Worm (Caenorhabditis elegans) whole organism, L4 larva: ENCODE measurements around the gene C28C12.12.
A peak's percentile ranks its signal among the peaks of the same experiment; 100 is the strongest.

Experiments
- F10B5.3 ChIP-seq: sonication (generic microtip); optimal IDR thresholded peaks from 2 replicates; lab custom pipeline; 2016; ENCODE audit warnings: mild to moderate bottlenecking, missing genetic modification characterization, missing compliant biosample characterization
- F26F4.8 ChIP-seq: fragments of 200-800 bp; sonication (Bioruptor generic); conservative IDR thresholded peaks from 2 replicates; pipeline ENCODE4 v1.3.6; 2022; ENCODE audit warnings: missing genetic modification characterization, missing compliant biosample characterization
- F44E2.7 ChIP-seq: fragments of 200-800 bp; sonication (Bioruptor generic); IDR thresholded peaks from 2 replicates; pipeline ENCODE4 v2.1.2; 2022; ENCODE audit warnings: missing genetic modification characterization, missing compliant biosample characterization
- T26A8.4 ChIP-seq: fragments of 200-800 bp; sonication (Bioruptor generic); IDR thresholded peaks from 2 replicates; pipeline ENCODE4 v1.3.6; 2022; ENCODE audit warnings: missing genetic modification characterization, missing compliant biosample characterization
- Y5F2A.4 ChIP-seq: fragments of 200-800 bp; sonication (Bioruptor generic); optimal IDR thresholded peaks from 2 replicates; lab custom pipeline; 2018; ENCODE audit warnings: mild to moderate bottlenecking, missing genetic modification characterization, missing compliant biosample characterization
- Y75B8A.6 ChIP-seq: fragments of 200-800 bp; sonication (Bioruptor generic); IDR thresholded peaks from 2 replicates; pipeline ENCODE4 v1.3.6; 2022; ENCODE audit warnings: missing genetic modification reagents, missing genetic modification characterization, missing compliant biosample characterization
- ZK546.5 ChIP-seq, 2 experiments: sonication (generic microtip); optimal IDR thresholded peaks; 2 replicates each; lab custom pipeline; 2017; ENCODE audit warnings: missing biosample characterization in 2 of 2, missing genetic modification characterization in 2 of 2
- aha-1 ChIP-seq: fragments of 150-350 bp; peaks from one replicate; lab custom pipeline; 2014; ENCODE audit warnings: missing biosample characterization, missing genetic modification characterization
- ama-1 ChIP-seq: fragments of 150-350 bp; optimal IDR thresholded peaks from 2 replicates; lab custom pipeline; 2014; ENCODE audit warnings: inconsistent platforms, mixed read lengths
- arid-1 ChIP-seq: fragments of 200-800 bp; sonication (Bioruptor generic); conservative IDR thresholded peaks from 2 replicates; pipeline ENCODE4 v1.3.6; 2022; ENCODE audit warnings: missing genetic modification reagents, missing genetic modification characterization, missing compliant biosample characterization
- attf-4 ChIP-seq: sonication (generic microtip); optimal IDR thresholded peaks from 3 replicates; lab custom pipeline; 2017; ENCODE audit warnings: missing biosample characterization, missing genetic modification characterization
- ceh-44 ChIP-seq: fragments of 200-800 bp; sonication (Bioruptor generic); IDR thresholded peaks from 2 replicates; pipeline ENCODE4 v1.3.6; 2022; ENCODE audit warnings: missing genetic modification reagents, missing genetic modification characterization, missing compliant biosample characterization
- ceh-62 ChIP-seq: sonication (generic microtip); optimal IDR thresholded peaks from 2 replicates; lab custom pipeline; 2017; ENCODE audit warnings: missing biosample characterization, missing genetic modification characterization
- ceh-82 ChIP-seq: sonication (generic microtip); optimal IDR thresholded peaks from 2 replicates; lab custom pipeline; 2017; ENCODE audit warnings: missing biosample characterization, missing genetic modification characterization
- ctbp-1 ChIP-seq: fragments of 200-800 bp; sonication (Bioruptor generic); IDR thresholded peaks from 2 replicates; pipeline ENCODE4 v1.3.6; 2022; ENCODE audit warnings: missing genetic modification reagents, missing genetic modification characterization, missing compliant biosample characterization
- daf-12 ChIP-seq: fragments of 150-350 bp; optimal IDR thresholded peaks from 2 replicates; lab custom pipeline; 2014; ENCODE audit warnings: missing biosample characterization, missing genetic modification reagents, missing genetic modification characterization
- daf-16 ChIP-seq, 3 experiments: sonication (generic microtip); optimal IDR thresholded peaks; 2 replicates each; lab custom pipeline; 2016 to 2017; ENCODE audit warnings: missing genetic modification characterization in 3 of 3, missing genetic modification reagents in 3 of 3, mild to moderate bottlenecking in 2 of 3, missing compliant biosample characterization in 2 of 3, missing biosample characterization in 1 of 3, moderate library complexity in 1 of 3
- daf-8 ChIP-seq: fragments of 200-800 bp; sonication (Bioruptor generic); IDR thresholded peaks from 2 replicates; pipeline ENCODE4 v1.3.6; 2022; ENCODE audit warnings: missing genetic modification characterization, missing compliant biosample characterization
- dmd-8 ChIP-seq: fragments of 200-800 bp; sonication (Bioruptor generic); IDR thresholded peaks from 2 replicates; pipeline ENCODE4 v1.3.6; 2022; ENCODE audit warnings: missing genetic modification characterization, missing compliant biosample characterization
- dpl-1 ChIP-seq: fragments of 150-350 bp; optimal IDR thresholded peaks from 2 replicates; lab custom pipeline; 2014; ENCODE audit warnings: missing biosample characterization, missing genetic modification reagents, missing genetic modification characterization
- duxl-1 ChIP-seq: sonication (generic microtip); optimal IDR thresholded peaks from 2 replicates; lab custom pipeline; 2016; ENCODE audit warnings: mild to moderate bottlenecking, missing genetic modification characterization, moderate library complexity, missing compliant biosample characterization; ENCODE audit not compliant: poor library complexity
- dve-1 ChIP-seq: sonication (generic microtip); optimal IDR thresholded peaks from 2 replicates; lab custom pipeline; 2017; ENCODE audit warnings: antibody characterized with exemption, mild to moderate bottlenecking, missing genetic modification characterization, missing compliant biosample characterization; ENCODE audit not compliant: insufficient read depth
- egl-43 ChIP-seq: fragments of 200-800 bp; sonication (Bioruptor generic); IDR thresholded peaks from 2 replicates; pipeline ENCODE4 v1.3.6; 2022; ENCODE audit warnings: missing genetic modification reagents, missing genetic modification characterization, missing compliant biosample characterization
- fos-1 ChIP-seq: fragments of 150-350 bp; optimal IDR thresholded peaks from 2 replicates; lab custom pipeline; 2014; ENCODE audit warnings: missing biosample characterization, missing genetic modification characterization
- hif-1 ChIP-seq, 2 experiments: sonication (generic microtip); optimal IDR thresholded peaks; 2 replicates each; lab custom pipeline; 2016 to 2017; ENCODE audit warnings: missing compliant biosample characterization in 2 of 2, missing genetic modification characterization in 2 of 2, missing genetic modification reagents in 2 of 2, missing genotype in 2 of 2, mild to moderate bottlenecking in 1 of 2
- jun-1 ChIP-seq: fragments of 150-350 bp; optimal IDR thresholded peaks from 2 replicates; lab custom pipeline; 2014; ENCODE audit warnings: missing biosample characterization, missing genetic modification reagents, missing genetic modification characterization
- lin-1 ChIP-seq: fragments of 200-800 bp; sonication (Bioruptor generic); IDR thresholded peaks from 2 replicates; pipeline ENCODE4 v1.3.6; 2022; ENCODE audit warnings: missing genetic modification reagents, missing genetic modification characterization, missing compliant biosample characterization
- lin-13 ChIP-seq: fragments of 150-350 bp; optimal IDR thresholded peaks from 2 replicates; lab custom pipeline; 2014; ENCODE audit warnings: missing biosample characterization, missing genetic modification reagents, missing genetic modification characterization
- lin-15B ChIP-seq: fragments of 150-350 bp; sonication (generic microtip); optimal IDR thresholded peaks from 3 replicates; lab custom pipeline; 2014; ENCODE audit warnings: missing biosample characterization, missing genetic modification characterization
- lin-38 ChIP-seq: fragments of 200-800 bp; sonication (Bioruptor generic); IDR thresholded peaks from 2 replicates; pipeline ENCODE4 v1.3.6; 2022; ENCODE audit warnings: missing genetic modification reagents, missing genetic modification characterization, missing compliant biosample characterization
- lin-39 ChIP-seq: fragments of 150-350 bp; optimal IDR thresholded peaks from 2 replicates; lab custom pipeline; 2014; ENCODE audit warnings: missing biosample characterization, missing genetic modification reagents, missing genetic modification characterization
- madf-5 ChIP-seq, 2 experiments: fragments of 200-800 bp; sonication (Bioruptor generic); IDR thresholded peaks; 2 replicates each; pipeline ENCODE4 v1.3.6; 2022; ENCODE audit warnings: missing compliant biosample characterization in 2 of 2, missing genetic modification characterization in 2 of 2
- mdl-1 ChIP-seq, 2 experiments: fragments of 150-350 bp in 1 of 2; sonication (generic microtip) in 1 of 2; optimal IDR thresholded peaks; 2 replicates each; lab custom pipeline; 2014 to 2017; ENCODE audit warnings: missing biosample characterization in 2 of 2, missing genetic modification characterization in 2 of 2
- mdt-29 ChIP-seq: fragments of 200-800 bp; sonication (Bioruptor generic); IDR thresholded peaks from 2 replicates; pipeline ENCODE4 v1.3.6; 2022; ENCODE audit warnings: missing genetic modification reagents, missing genetic modification characterization, missing compliant biosample characterization
- mep-1 ChIP-seq: fragments of 150-350 bp; sonication (generic microtip); optimal IDR thresholded peaks from 3 replicates; lab custom pipeline; 2014; ENCODE audit warnings: missing biosample characterization, missing genetic modification characterization
- nhr-25 ChIP-seq: sonication (generic microtip); optimal IDR thresholded peaks from 2 replicates; lab custom pipeline; 2017; ENCODE audit warnings: missing genetic modification characterization, mild to moderate bottlenecking, missing compliant biosample characterization, antibody characterized with exemption, moderate library complexity, borderline replicate concordance; ENCODE audit not compliant: insufficient read depth
- nhr-41 ChIP-seq: fragments of 200-800 bp; sonication (Bioruptor generic); IDR thresholded peaks from 2 replicates; pipeline ENCODE4 v1.3.6; 2022; ENCODE audit warnings: missing genetic modification reagents, missing genetic modification characterization, missing compliant biosample characterization
- nhr-42 ChIP-seq: fragments of 200-800 bp; sonication (Bioruptor generic); IDR thresholded peaks from 2 replicates; pipeline ENCODE4 v1.3.6; 2022; ENCODE audit warnings: missing genetic modification characterization, missing compliant biosample characterization
- rbr-2 ChIP-seq: sonication (generic microtip); optimal IDR thresholded peaks from 2 replicates; lab custom pipeline; 2016; ENCODE audit warnings: missing genotype, missing genetic modification characterization, missing compliant biosample characterization
- saeg-2 ChIP-seq: fragments of 200-800 bp; sonication (Bioruptor generic); IDR thresholded peaks from 2 replicates; pipeline ENCODE4 v1.3.6; 2022; ENCODE audit warnings: missing genetic modification reagents, missing genetic modification characterization, missing compliant biosample characterization
- skn-1 ChIP-seq: fragments of 150-350 bp; optimal IDR thresholded peaks from 2 replicates; lab custom pipeline; 2014; ENCODE audit warnings: missing biosample characterization, missing genetic modification characterization
- snpc-1.2 ChIP-seq: fragments of 200-800 bp; sonication (Bioruptor generic); IDR thresholded peaks from 2 replicates; pipeline ENCODE4 v1.3.6; 2022; ENCODE audit warnings: missing genetic modification reagents, missing genetic modification characterization, missing compliant biosample characterization
- tag-97 ChIP-seq: fragments of 200-800 bp; sonication (Bioruptor generic); IDR thresholded peaks from 2 replicates; pipeline ENCODE4 v1.3.6; 2022; ENCODE audit warnings: missing genetic modification characterization, missing compliant biosample characterization
- tra-1 ChIP-seq: fragments of 200-800 bp; sonication (Bioruptor generic); IDR thresholded peaks from 2 replicates; pipeline ENCODE4 v1.3.6; 2022; ENCODE audit warnings: missing genetic modification reagents, missing genetic modification characterization, missing compliant biosample characterization
- unc-62 ChIP-seq, 3 experiments: fragments of 150-350 bp in 1 of 3; sonication (generic microtip); optimal IDR thresholded peaks in 2 of 3; peaks in 1 of 3; 1 replicate in 1 of 3; 2 replicates in 2 of 3; lab custom pipeline; 2014 to 2017; ENCODE audit warnings: missing biosample characterization in 3 of 3, missing genetic modification characterization in 3 of 3, missing genetic modification reagents in 3 of 3, missing genotype in 1 of 3
- vab-7 ChIP-seq: fragments of 200-800 bp; sonication (Bioruptor generic); IDR thresholded peaks from 2 replicates; pipeline ENCODE4 v1.3.6; 2022; ENCODE audit warnings: missing genetic modification reagents, missing genetic modification characterization, missing compliant biosample characterization
- zag-1 ChIP-seq: fragments of 150-350 bp; optimal IDR thresholded peaks from 2 replicates; lab custom pipeline; 2014; ENCODE audit warnings: missing biosample characterization, missing genetic modification characterization
- zfp-2 ChIP-seq: sonication (generic microtip); optimal IDR thresholded peaks from 2 replicates; lab custom pipeline; 2016; ENCODE audit warnings: mild to moderate bottlenecking, missing genetic modification characterization, missing compliant biosample characterization
- ztf-7 ChIP-seq: fragments of 150-350 bp; optimal IDR thresholded peaks from 2 replicates; lab custom pipeline; 2014; ENCODE audit warnings: missing biosample characterization, missing genetic modification characterization

Gene C28C12.12

DNA sequence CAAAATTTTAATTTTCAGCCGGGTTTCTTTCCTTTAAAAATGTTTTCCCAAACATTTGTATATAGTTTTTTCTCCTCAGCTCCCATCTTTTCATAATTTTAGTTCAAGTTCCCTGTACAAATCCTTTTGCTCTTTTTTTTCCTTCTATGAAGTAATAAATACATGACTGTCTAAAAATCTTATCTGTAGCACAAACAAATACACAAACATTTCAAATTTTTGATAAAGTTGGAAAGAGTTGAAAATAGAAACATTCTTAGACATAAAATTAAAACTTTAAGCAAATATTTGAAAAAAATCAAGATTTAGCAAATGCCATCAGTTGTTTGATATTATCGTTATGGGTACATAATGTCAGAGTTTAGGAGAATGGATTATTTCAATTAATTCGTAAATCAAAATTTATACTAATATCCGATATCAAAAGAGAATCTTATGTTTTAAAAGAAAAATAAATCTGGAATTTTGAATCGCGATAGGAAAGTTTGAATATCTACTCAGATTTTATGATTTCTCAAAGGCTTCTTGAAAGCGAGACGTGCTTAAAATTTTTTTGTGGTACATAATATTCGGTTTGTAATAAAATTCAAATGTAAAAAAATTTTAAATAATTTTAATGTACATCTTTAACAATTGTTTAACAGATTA is 42.0 kb upstream of the C28C12.12 start (continued):
- TF ChIP-seq daf-8 (GFP tag; lab: Robert Waterston, UW) = no peak
- no peak for TF ChIP-seq tag-97
- TF ChIP-seq lin-38 (GFP tag; lab: Robert Waterston, UW) = no peak
- no peak for TF ChIP-seq nhr-41 (GFP tag; lab: Robert Waterston, UW)
- TF ChIP-seq unc-62 (GFP tag; optimal IDR thresholded peaks at IDR 0.05 in 1 of 2; lab: Kevin White, UChicago) = no peak
- TF ChIP-seq unc-62 (tag; optimal IDR thresholded peaks at IDR 0.05; lab: Kevin White, UChicago) = no peak
- TF ChIP-seq dpl-1 = no peak
- peak; percentile 9; the same call in 1 of the 2 replicates for TF ChIP-seq tra-1 (GFP tag; lab: Robert Waterston, UW)
- no peak for TF ChIP-seq rbr-2 (tag; lab: Kevin White, UChicago)
- TF ChIP-seq jun-1 = no peak
- TF ChIP-seq zfp-2 (tag; lab: Kevin White, UChicago) = no peak
- no peak for TF ChIP-seq ZK546.5 (tag; optimal IDR thresholded peaks at IDR 0.05; lab: Kevin White, UChicago)
- TF ChIP-seq hif-1 (tag; optimal IDR thresholded peaks at IDR 0.05; lab: Kevin White, UChicago) = no peak
- TF ChIP-seq nhr-25 (tag; lab: Kevin White, UChicago) = no peak
- TF ChIP-seq aha-1 (tag; lab: Kevin White, UChicago) = peak; percentile 89
- no peak for TF ChIP-seq zag-1 (tag; lab: Kevin White, UChicago)
- TF ChIP-seq vab-7 (GFP tag; lab: Robert Waterston, UW) = no peak
- no peak for TF ChIP-seq lin-39 (tag; lab: Kevin White, UChicago)
- TF ChIP-seq mdl-1 (tag; optimal IDR thresholded peaks at IDR 0.05; lab: Kevin White, UChicago) = no peak
- no peak for TF ChIP-seq dmd-8 (GFP tag; lab: Robert Waterston, UW)
- TF ChIP-seq arid-1 (GFP tag; lab: Robert Waterston, UW) = no peak; the same call in 1 of the 2 replicates
- peak in 1 of 2 experiments; percentile 38 for TF ChIP-seq daf-16 (GFP tag; optimal IDR thresholded peaks at IDR 0.05; lab: Kevin White, UChicago)
- TF ChIP-seq daf-16 (tag; optimal IDR thresholded peaks at IDR 0.05; lab: Kevin White, UChicago) = peak; percentile 50
- 0 out of 2 replicates have a peak, but pooled peaks have one; percentile 5 for TF ChIP-seq Y75B8A.6
- TF ChIP-seq F10B5.3 = no peak
- TF ChIP-seq ceh-82 (tag; lab: Kevin White, UChicago) = no peak
- TF ChIP-seq skn-1 (tag; lab: Kevin White, UChicago) = no peak
- TF ChIP-seq ama-1 (lab: Kevin White, UChicago) = no peak
- TF ChIP-seq mep-1 (tag; lab: Kevin White, UChicago) = peak; percentile 61
- TF ChIP-seq F26F4.8 (GFP tag; lab: Robert Waterston, UW) = no peak
- no peak for TF ChIP-seq egl-43
- TF ChIP-seq fos-1 = peak; percentile 6
- no peak for TF ChIP-seq snpc-1.2 (GFP tag; lab: Robert Waterston, UW)
- no peak for TF ChIP-seq daf-12 (tag; lab: Kevin White, UChicago)
- no peak for TF ChIP-seq attf-4 (tag; lab: Kevin White, UChicago)
- peak; percentile 24 for TF ChIP-seq dve-1 (tag; lab: Kevin White, UChicago)
- TF ChIP-seq ceh-44 = no peak
- no peak for TF ChIP-seq saeg-2 (GFP tag; lab: Robert Waterston, UW)
- TF ChIP-seq lin-15B (tag; lab: Kevin White, UChicago) = no peak
- TF ChIP-seq ctbp-1 (GFP tag; lab: Robert Waterston, UW) = no peak
- no peak for TF ChIP-seq mdt-29 (GFP tag; lab: Robert Waterston, UW)
- TF ChIP-seq T26A8.4 (GFP tag; lab: Robert Waterston, UW) = peak; percentile 34; the same call in 1 of the 2 replicates
- no peak for TF ChIP-seq ztf-7 (tag; lab: Kevin White, UChicago)
- TF ChIP-seq madf-5 (GFP tag; IDR thresholded peaks at IDR 0.05; lab: Robert Waterston, UW) = no peak
- TF ChIP-seq nhr-42 = no peak
- TF ChIP-seq lin-1 (GFP tag; lab: Robert Waterston, UW) = peak; percentile 56; the same call in 1 of the 2 replicates
- no peak for TF ChIP-seq Y5F2A.4 (GFP tag; lab: Kevin White, UChicago)
- TF ChIP-seq duxl-1 (tag; lab: Kevin White, UChicago) = no peak
- TF ChIP-seq lin-13 (GFP tag; lab: Kevin White, UChicago) = no peak
- no peak for TF ChIP-seq ceh-62
- no peak for TF ChIP-seq F44E2.7 (GFP tag; lab: Robert Waterston, UW)
